Fruit fly (Drosophila melanogaster): Measurements from ENCODE around the gene Fas1.

- TF ChIP-seq CG8478 (optimal IDR thresholded peaks at IDR 0.05) (no peak), CTCF (optimal IDR thresholded peaks at IDR 0.05) (no peak)
These were observed 5.5 kb downstream of the Fas1 start for dm6 chr3R:16630564-16630963.

All from S2 (cell line).